Fruit fly (Drosophila melanogaster) whole organism, embryonic: ENCODE results near the gene Tis11.
A peak's percentile ranks its signal among the peaks of the same experiment; 100 is the strongest.

Experiments
- Bteb2 ChIP-seq: fragments of 200-800 bp; sonication (Bioruptor generic); optimal IDR thresholded peaks from 2 replicates; lab custom pipeline; 2016; ENCODE audit warnings: missing biosample characterization, missing genetic modification characterization
- CG10267 ChIP-seq: fragments of 200-800 bp; sonication (Bioruptor generic); optimal IDR thresholded peaks from 2 replicates; lab custom pipeline; 2018; ENCODE audit warnings: missing biosample characterization, mild to moderate bottlenecking, missing genetic modification characterization, moderate library complexity
- CG10274 ChIP-seq: fragments of 200-800 bp; sonication (Bioruptor generic); optimal IDR thresholded peaks from 3 replicates; lab custom pipeline; 2017; ENCODE audit warnings: missing biosample characterization, mild to moderate bottlenecking, missing genetic modification characterization
- CG10431 ChIP-seq: fragments of 200-800 bp; sonication (Bioruptor generic); optimal IDR thresholded peaks from 3 replicates; lab custom pipeline; 2018; ENCODE audit warnings: missing biosample characterization, mild to moderate bottlenecking, missing genetic modification characterization
- CG10565 ChIP-seq: fragments of 200-800 bp; sonication (Bioruptor generic); optimal IDR thresholded peaks from 3 replicates; lab custom pipeline; 2016; ENCODE audit warnings: missing biosample characterization, mild to moderate bottlenecking, missing genetic modification characterization
- CG11504 ChIP-seq: fragments of 200-800 bp; sonication (Bioruptor generic); optimal IDR thresholded peaks from 3 replicates; lab custom pipeline; 2019; ENCODE audit warnings: missing biosample characterization, mild to moderate bottlenecking, missing genetic modification characterization, moderate library complexity
- CG12071 ChIP-seq: fragments of 200-800 bp; sonication (Bioruptor generic); optimal IDR thresholded peaks from 3 replicates; lab custom pipeline; 2018; ENCODE audit warnings: missing biosample characterization, mild to moderate bottlenecking, missing genetic modification characterization
- CG12219 ChIP-seq: fragments of 200-800 bp; sonication (Bioruptor generic); optimal IDR thresholded peaks from 3 replicates; lab custom pipeline; 2018; ENCODE audit warnings: missing biosample characterization, mild to moderate bottlenecking, missing genetic modification characterization
- CG14710 ChIP-seq: fragments of 200-800 bp; sonication (Bioruptor generic); optimal IDR thresholded peaks from 3 replicates; lab custom pipeline; 2019; ENCODE audit warnings: missing biosample characterization, mild to moderate bottlenecking, missing genetic modification characterization, moderate library complexity
- CG15601 ChIP-seq: fragments of 200-800 bp; sonication (Bioruptor generic); optimal IDR thresholded peaks from 3 replicates; lab custom pipeline; 2019; ENCODE audit warnings: missing biosample characterization, mild to moderate bottlenecking, missing genetic modification characterization, moderate library complexity
- CG15696 ChIP-seq: fragments of 200-800 bp; sonication (Bioruptor generic); optimal IDR thresholded peaks from 2 replicates; lab custom pipeline; 2019; ENCODE audit warnings: missing biosample characterization, mild to moderate bottlenecking, missing genetic modification characterization, moderate library complexity
- CG17186 ChIP-seq: fragments of 200-800 bp; sonication (Bioruptor generic); optimal IDR thresholded peaks from 3 replicates; lab custom pipeline; 2017; ENCODE audit warnings: missing biosample characterization, missing genetic modification reagents, missing genetic modification characterization
- CG17359 ChIP-seq: fragments of 200-800 bp; sonication (Bioruptor generic); optimal IDR thresholded peaks from 3 replicates; lab custom pipeline; 2018; ENCODE audit warnings: missing biosample characterization, mild to moderate bottlenecking, missing genetic modification characterization, moderate library complexity
- CG17361 ChIP-seq: fragments of 200-800 bp; sonication (Bioruptor generic); IDR thresholded peaks from 3 replicates; pipeline ENCODE4 v1.3.6; 2022; ENCODE audit warnings: missing biosample characterization, missing genetic modification characterization
- CG18011 ChIP-seq: fragments of 200-800 bp; sonication (Bioruptor generic); optimal IDR thresholded peaks from 2 replicates; lab custom pipeline; 2017; ENCODE audit warnings: missing biosample characterization, missing genetic modification characterization, mild to moderate bottlenecking, moderate library complexity, missing genotype
- CG18599 ChIP-seq: fragments of 200-800 bp; sonication (Bioruptor generic); optimal IDR thresholded peaks from 3 replicates; lab custom pipeline; 2017; ENCODE audit warnings: missing biosample characterization, missing genetic modification characterization, mild to moderate bottlenecking, moderate library complexity, missing genetic modification reagents
- CG18619 ChIP-seq: fragments of 200-800 bp; sonication (Bioruptor generic); optimal IDR thresholded peaks from 3 replicates; lab custom pipeline; 2017; ENCODE audit warnings: missing biosample characterization, mild to moderate bottlenecking, missing genetic modification characterization
- CG32532 ChIP-seq: fragments of 200-800 bp; sonication (Bioruptor generic); IDR thresholded peaks from 2 replicates; pipeline ENCODE4 v1.3.6; 2022; ENCODE audit warnings: missing biosample characterization, missing genetic modification characterization
- CG3995 ChIP-seq: fragments of 200-800 bp; sonication (Bioruptor generic); optimal IDR thresholded peaks from 3 replicates; lab custom pipeline; 2016; ENCODE audit warnings: missing biosample characterization, missing genetic modification characterization
- CG4404 ChIP-seq: fragments of 200-800 bp; sonication (Bioruptor generic); IDR thresholded peaks from 2 replicates; pipeline ENCODE4 v1.3.6; 2022; ENCODE audit warnings: missing biosample characterization, missing genetic modification characterization
- CG8089 ChIP-seq: fragments of 200-800 bp; sonication (Bioruptor generic); optimal IDR thresholded peaks from 3 replicates; lab custom pipeline; 2016; ENCODE audit warnings: missing biosample characterization, missing genetic modification characterization
- CG8359 ChIP-seq: fragments of 200-800 bp; sonication (Bioruptor generic); optimal IDR thresholded peaks from 2 replicates; lab custom pipeline; 2017; ENCODE audit warnings: missing biosample characterization, mild to moderate bottlenecking, missing genetic modification characterization, borderline replicate concordance
- CG9609 ChIP-seq: fragments of 200-800 bp; sonication (Bioruptor generic); optimal IDR thresholded peaks from 3 replicates; lab custom pipeline; 2016; ENCODE audit warnings: missing biosample characterization, missing genetic modification characterization
- Dip3 ChIP-seq: fragments of 200-800 bp; sonication (Bioruptor generic); optimal IDR thresholded peaks from 3 replicates; lab custom pipeline; 2016; ENCODE audit warnings: missing biosample characterization, missing genetic modification characterization
- Gug ChIP-seq: fragments of 200-800 bp; sonication (Bioruptor generic); IDR thresholded peaks from 4 replicates; pipeline ENCODE4 v1.3.6; 2022; ENCODE audit warnings: missing biosample characterization, missing genetic modification characterization
- Hr3 ChIP-seq: fragments of 200-800 bp; sonication (Bioruptor generic); optimal IDR thresholded peaks from 3 replicates; lab custom pipeline; 2016; ENCODE audit warnings: missing biosample characterization, missing genetic modification characterization
- Hsf ChIP-seq: fragments of 200-800 bp; sonication (Bioruptor generic); optimal IDR thresholded peaks from 3 replicates; lab custom pipeline; 2016; ENCODE audit warnings: missing biosample characterization, missing genetic modification characterization
- Jarid2 ChIP-seq: fragments of 200-800 bp; sonication (Bioruptor generic); optimal IDR thresholded peaks from 3 replicates; lab custom pipeline; 2017; ENCODE audit warnings: mild to moderate bottlenecking, missing biosample characterization, missing genetic modification reagents, missing genetic modification characterization
- MTF-1 ChIP-seq: fragments of 200-800 bp; sonication (Bioruptor generic); optimal IDR thresholded peaks from 2 replicates; lab custom pipeline; 2018; ENCODE audit warnings: missing biosample characterization, mild to moderate bottlenecking, missing genetic modification characterization, borderline replicate concordance
- Nf-YB ChIP-seq: fragments of 200-800 bp; sonication (Bioruptor generic); optimal IDR thresholded peaks from 3 replicates; lab custom pipeline; 2019; ENCODE audit warnings: missing biosample characterization, mild to moderate bottlenecking, missing genetic modification characterization, moderate library complexity
- Ravus ChIP-seq: fragments of 200-800 bp; sonication (Bioruptor generic); IDR thresholded peaks from 2 replicates; pipeline ENCODE4 v1.3.6; 2022; ENCODE audit warnings: missing biosample characterization, missing genetic modification characterization
- Six4 ChIP-seq: fragments of 200-800 bp; sonication (Bioruptor generic); optimal IDR thresholded peaks from 2 replicates; lab custom pipeline; 2016; ENCODE audit warnings: missing biosample characterization, missing genetic modification characterization
- Usf ChIP-seq: fragments of 200-800 bp; sonication (Bioruptor generic); optimal IDR thresholded peaks from 2 replicates; lab custom pipeline; 2017; ENCODE audit warnings: missing genotype, missing biosample characterization, missing genetic modification characterization
- crp ChIP-seq, 2 experiments: fragments of 200-800 bp; sonication (Bioruptor generic); optimal IDR thresholded peaks; 2 replicates in 1 of 2; 3 replicates in 1 of 2; lab custom pipeline; 2017; ENCODE audit warnings: missing biosample characterization in 2 of 2, missing genetic modification characterization in 2 of 2, mild to moderate bottlenecking in 1 of 2, moderate library complexity in 1 of 2
- en ChIP-seq: fragments of 200-800 bp; sonication (Bioruptor generic); optimal IDR thresholded peaks from 2 replicates; lab custom pipeline; 2016; ENCODE audit warnings: missing biosample characterization, missing genetic modification characterization
- eve ChIP-seq, 2 experiments: fragments of >200 bp; optimal IDR thresholded peaks; 2 replicates each; lab custom pipeline; 2017; ENCODE audit warnings: missing biosample characterization in 2 of 2, missing genetic modification characterization in 2 of 2
- grau ChIP-seq: fragments of 200-800 bp; optimal IDR thresholded peaks from 3 replicates; lab custom pipeline; 2019; ENCODE audit warnings: missing biosample characterization, mild to moderate bottlenecking, missing genetic modification characterization, moderate library complexity
- klu ChIP-seq: fragments of 200-800 bp; sonication (Bioruptor generic); IDR thresholded peaks from 2 replicates; pipeline ENCODE4 v1.3.6; 2022; ENCODE audit warnings: missing biosample characterization, missing genetic modification characterization
- lbe ChIP-seq: fragments of 200-800 bp; sonication (Bioruptor generic); optimal IDR thresholded peaks from 2 replicates; lab custom pipeline; 2016; ENCODE audit warnings: missing biosample characterization, mild to moderate bottlenecking, missing genetic modification characterization
- luna ChIP-seq: fragments of 200-800 bp; sonication (Bioruptor generic); optimal IDR thresholded peaks from 2 replicates; lab custom pipeline; 2016; ENCODE audit warnings: missing biosample characterization, missing genetic modification characterization
- pho ChIP-seq: fragments of 200-800 bp; sonication (Bioruptor generic); optimal IDR thresholded peaks from 2 replicates; lab custom pipeline; 2016; ENCODE audit warnings: missing biosample characterization, missing genetic modification characterization
- phol ChIP-seq: fragments of 200-800 bp; sonication (Bioruptor generic); optimal IDR thresholded peaks from 3 replicates; lab custom pipeline; 2018; ENCODE audit warnings: missing biosample characterization, mild to moderate bottlenecking, missing genetic modification characterization, moderate library complexity
- pzg ChIP-seq: fragments of 200-800 bp; sonication (Bioruptor generic); optimal IDR thresholded peaks from 3 replicates; lab custom pipeline; 2018; ENCODE audit warnings: missing biosample characterization, mild to moderate bottlenecking, missing genetic modification characterization, moderate library complexity
- sc ChIP-seq, 3 experiments: fragments of >200 bp in 2 of 3; fragments of 200-800 bp in 1 of 3; sonication (Bioruptor generic) in 1 of 3; optimal IDR thresholded peaks; 2 replicates in 2 of 3; 3 replicates in 1 of 3; lab custom pipeline; 2017; ENCODE audit warnings: mild to moderate bottlenecking in 1 of 3, missing biosample characterization in 1 of 3, missing genetic modification characterization in 1 of 3, missing genetic modification reagents in 1 of 3
- slbo ChIP-seq: fragments of 200-800 bp; sonication (Bioruptor generic); IDR thresholded peaks from 2 replicates; pipeline ENCODE4 v1.3.6; 2022; ENCODE audit warnings: missing biosample characterization, missing genetic modification characterization
- unc-4 ChIP-seq: fragments of 200-800 bp; sonication (Bioruptor generic); IDR thresholded peaks from 2 replicates; pipeline ENCODE4 v1.3.6; 2022; ENCODE audit warnings: missing biosample characterization, missing genetic modification characterization; ENCODE audit not compliant: partially characterized antibody
- z ChIP-seq: fragments of 200-800 bp; sonication (Bioruptor generic); IDR thresholded peaks from 3 replicates; pipeline ENCODE4 v1.3.6; 2022; ENCODE audit warnings: missing biosample characterization, missing genetic modification characterization

Gene Tis11

dm6 chrX:12611536-12612458, 47.4 kb upstream of the Tis11 start, which contains the start of the genes CG1463 and Fpgs1 (continued):
- no peak for TF ChIP-seq MTF-1
- peak; percentile 37 for TF ChIP-seq CG15696 (tag; lab: Kevin White, UChicago)
- TF ChIP-seq lbe (GFP tag; lab: Kevin White, UChicago): peak; percentile 1
- peak; percentile 60 for TF ChIP-seq unc-4 (GFP tag; lab: Robert Waterston, UW)
- no peak for TF ChIP-seq Hr3 (GFP tag; lab: Kevin White, UChicago)
- no peak for TF ChIP-seq CG3995
- peak; percentile 32 for TF ChIP-seq pho (GFP tag; lab: Kevin White, UChicago)
- no peak for TF ChIP-seq sc (optimal IDR thresholded peaks at IDR 0.05; lab: Kevin White, UChicago)
- no peak for TF ChIP-seq sc (GFP tag; optimal IDR thresholded peaks at IDR 0.05; lab: Kevin White, UChicago)
- no peak for TF ChIP-seq luna (GFP tag; lab: Kevin White, UChicago)
- TF ChIP-seq Gug (GFP tag; lab: Robert Waterston, UW): 0 out of 4 replicates have a peak, but pooled peaks have one; percentile 19
- TF ChIP-seq CG9609: no peak
- no peak for TF ChIP-seq CG8089 (GFP tag; lab: Kevin White, UChicago)
- peak; percentile 43 for TF ChIP-seq phol (tag; lab: Kevin White, UChicago)
- TF ChIP-seq CG17359 (tag; lab: Kevin White, UChicago): no peak
- no peak for TF ChIP-seq CG12071 (GFP tag; lab: Kevin White, UChicago)
- no peak for TF ChIP-seq Six4 (GFP tag; lab: Kevin White, UChicago)
- no peak for TF ChIP-seq CG18011
- TF ChIP-seq Hsf (GFP tag; lab: Kevin White, UChicago): peak; percentile 3
- no peak for TF ChIP-seq Jarid2
- TF ChIP-seq CG17186 (GFP tag; lab: Kevin White, UChicago): peak; percentile 28
- TF ChIP-seq Nf-YB: no peak
- TF ChIP-seq CG15601 (tag; lab: Kevin White, UChicago): no peak
- TF ChIP-seq pzg: peak; percentile 32
- no peak for TF ChIP-seq CG18619
- no peak for TF ChIP-seq Bteb2 (GFP tag; lab: Kevin White, UChicago)
- peak; percentile 19 to 91 for TF ChIP-seq crp (GFP tag; optimal IDR thresholded peaks at IDR 0.05; lab: Kevin White, UChicago)
- TF ChIP-seq Ravus: no peak
- TF ChIP-seq CG18599: no peak
- TF ChIP-seq CG12219 (GFP tag; lab: Kevin White, UChicago): no peak
- peak; percentile 28 for TF ChIP-seq CG10267 (tag; lab: Kevin White, UChicago)
- no peak for TF ChIP-seq CG11504 (tag; lab: Kevin White, UChicago)
- TF ChIP-seq Usf (GFP tag; lab: Kevin White, UChicago): no peak
- no peak for TF ChIP-seq CG8359 (GFP tag; lab: Kevin White, UChicago)
- no peak for TF ChIP-seq eve (GFP tag; optimal IDR thresholded peaks at IDR 0.05; lab: Kevin White, UChicago)
- TF ChIP-seq CG14710 (tag; lab: Kevin White, UChicago): peak; percentile 48
- peak; percentile 31; the same call in 1 of the 2 replicates for TF ChIP-seq slbo (GFP tag; lab: Robert Waterston, UW)
- no peak for TF ChIP-seq CG10274
- TF ChIP-seq CG32532 (GFP tag; lab: Robert Waterston, UW): 0 out of 2 replicates have a peak, but pooled peaks have one; percentile 31
- TF ChIP-seq Dip3 (GFP tag; lab: Kevin White, UChicago): no peak
- no peak for TF ChIP-seq CG10565 (GFP tag; lab: Kevin White, UChicago)
- no peak for TF ChIP-seq grau (tag; lab: Kevin White, UChicago)
- no peak for TF ChIP-seq CG17361
- no peak for TF ChIP-seq klu
- no peak for TF ChIP-seq en (GFP tag; lab: Kevin White, UChicago)
- TF ChIP-seq CG4404: peak; percentile 48
- peak; percentile 86 for TF ChIP-seq z
- no peak for TF ChIP-seq CG10431 (GFP tag; lab: Kevin White, UChicago)
